Worm (Caenorhabditis elegans) whole organism, L2 larva: ENCODE measurements around the gene F16B12.1.

ENCODE experiments used
- blmp-1 ChIP-seq: sonication (generic microtip); optimal IDR thresholded peaks from 2 replicates; lab custom pipeline; 2017; ENCODE audit warnings: missing genetic modification characterization, mild to moderate bottlenecking, missing compliant biosample characterization, antibody characterized with exemption, moderate library complexity; ENCODE audit not compliant: insufficient read depth
- nhr-12 ChIP-seq: fragments of 150-350 bp; optimal IDR thresholded peaks from 2 replicates; lab custom pipeline; 2014; ENCODE audit warnings: missing biosample characterization, missing genetic modification characterization

DNA sequence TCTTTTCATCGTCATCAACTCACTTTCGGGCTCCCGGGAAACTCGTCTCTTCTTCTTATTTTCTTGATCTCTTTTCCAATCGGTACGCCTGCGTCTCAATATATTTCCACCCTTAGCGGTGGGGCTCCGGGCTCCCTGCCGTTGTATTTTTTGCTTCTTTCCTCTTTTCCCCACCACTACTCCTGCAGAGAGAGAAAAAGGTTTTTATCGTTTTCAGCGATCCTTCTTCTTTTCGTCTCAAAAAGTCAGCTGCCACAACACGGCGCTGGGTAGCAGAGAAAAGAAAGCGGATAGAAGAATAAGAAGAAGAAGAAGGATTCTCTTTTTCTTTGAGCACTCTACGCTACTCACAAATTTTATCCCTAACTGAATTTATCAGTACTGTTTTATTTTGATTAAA lies 30.5 kb upstream of the F16B12.1 start:
- no peak for TF ChIP-seq nhr-12 (tag; lab: Kevin White, UChicago)
- TF ChIP-seq blmp-1: no peak
